Worm (Caenorhabditis elegans) whole organism, L1 larva: ENCODE measurements around the gene F20B6.5.
A peak's percentile ranks its signal among the peaks of the same experiment; 100 is the strongest.

Experiments used
- C34B4.2 ChIP-seq: sonication (generic microtip); optimal IDR thresholded peaks from 2 replicates; lab custom pipeline; 2017; ENCODE audit warnings: mild to moderate bottlenecking, missing genetic modification characterization, missing compliant biosample characterization
- alr-1 ChIP-seq: fragments of 200-800 bp; sonication (Bioruptor generic); optimal IDR thresholded peaks from 2 replicates; lab custom pipeline; 2018; ENCODE audit warnings: borderline replicate concordance, mild to moderate bottlenecking, missing genetic modification characterization, missing compliant biosample characterization
- blmp-1 ChIP-seq: fragments of 150-350 bp; optimal IDR thresholded peaks from 2 replicates; lab custom pipeline; 2014; ENCODE audit warnings: missing biosample characterization, missing genetic modification characterization
- ceh-63 ChIP-seq: fragments of 200-800 bp; sonication (Bioruptor generic); optimal IDR thresholded peaks from 2 replicates; lab custom pipeline; 2018; ENCODE audit warnings: mild to moderate bottlenecking, missing genetic modification characterization, missing compliant biosample characterization
- ceh-8 ChIP-seq: fragments of 200-800 bp; sonication (Bioruptor generic); optimal IDR thresholded peaks from 2 replicates; lab custom pipeline; 2018; ENCODE audit warnings: mild to moderate bottlenecking, missing genetic modification characterization, moderate library complexity, missing compliant biosample characterization
- ceh-82 ChIP-seq, 3 experiments: fragments of 150-350 bp in 1 of 3; sonication (generic microtip) in 2 of 3; optimal IDR thresholded peaks; 2 replicates each; lab custom pipeline; 2014 to 2017; ENCODE audit warnings: missing biosample characterization in 3 of 3, missing genetic modification characterization in 3 of 3
- dpl-1 ChIP-seq, 3 experiments: fragments of 150-350 bp in 2 of 3; sonication (generic microtip) in 1 of 3; optimal IDR thresholded peaks; 2 replicates each; lab custom pipeline; 2014 to 2017; ENCODE audit warnings: missing biosample characterization in 3 of 3, missing genetic modification characterization in 3 of 3, missing genetic modification reagents in 3 of 3
- efl-1 ChIP-seq, 4 experiments: fragments of 150-350 bp; optimal IDR thresholded peaks in 3 of 4; peaks in 1 of 4; 1 replicate in 1 of 4; 2 replicates in 3 of 4; lab custom pipeline; 2014; ENCODE audit warnings: missing biosample characterization in 2 of 4, missing genetic modification characterization in 2 of 4, missing genetic modification reagents in 2 of 4
- egl-13 ChIP-seq: sonication (generic microtip); optimal IDR thresholded peaks from 2 replicates; lab custom pipeline; 2016; ENCODE audit warnings: missing genotype, missing genetic modification reagents, missing genetic modification characterization, missing compliant biosample characterization
- egl-27 ChIP-seq, 2 experiments: fragments of 150-350 bp in 1 of 2; sonication (generic microtip); optimal IDR thresholded peaks; 3 replicates each; lab custom pipeline; 2017 to 2018; ENCODE audit warnings: missing biosample characterization in 2 of 2, missing genetic modification characterization in 2 of 2, missing genetic modification reagents in 2 of 2
- elt-3 ChIP-seq, 6 experiments: fragments of 150-350 bp in 1 of 6; sonication (generic microtip); optimal IDR thresholded peaks; 2 replicates each; lab custom pipeline; 2017 to 2018; ENCODE audit warnings: missing biosample characterization in 6 of 6, missing genetic modification characterization in 6 of 6, inconsistent platforms in 1 of 6
- ets-5 ChIP-seq: fragments of 200-800 bp; sonication (Bioruptor generic); IDR thresholded peaks from 2 replicates; pipeline ENCODE4 v1.3.6; 2022; ENCODE audit warnings: missing genetic modification characterization, missing compliant biosample characterization
- grh-1 ChIP-seq: fragments of 200-800 bp; sonication (Bioruptor generic); IDR thresholded peaks from 2 replicates; pipeline ENCODE4 v1.3.6; 2022; ENCODE audit warnings: missing genetic modification reagents, missing genetic modification characterization, missing compliant biosample characterization
- hlh-17 ChIP-seq: fragments of 200-800 bp; sonication (Bioruptor generic); optimal IDR thresholded peaks from 2 replicates; lab custom pipeline; 2018; ENCODE audit warnings: missing genetic modification characterization, mild to moderate bottlenecking, missing compliant biosample characterization, moderate library complexity, borderline replicate concordance
- lin-13 ChIP-seq: fragments of 150-350 bp; optimal IDR thresholded peaks from 2 replicates; lab custom pipeline; 2014; ENCODE audit warnings: missing biosample characterization, missing genetic modification reagents, missing genetic modification characterization
- lin-14 ChIP-seq: fragments of 200-800 bp; sonication (Bioruptor generic); optimal IDR thresholded peaks from 2 replicates; lab custom pipeline; 2018; ENCODE audit warnings: mild to moderate bottlenecking, missing genetic modification characterization, moderate library complexity, missing compliant biosample characterization
- lin-35 ChIP-seq, 2 experiments: fragments of 150-350 bp; optimal IDR thresholded peaks; 2 replicates each; lab custom pipeline; 2014; ENCODE audit warnings: missing biosample characterization in 2 of 2, missing genetic modification characterization in 2 of 2, missing genetic modification reagents in 2 of 2
- lsy-2 ChIP-seq, 2 experiments: fragments of 150-350 bp; optimal IDR thresholded peaks; 2 replicates each; lab custom pipeline; 2014; ENCODE audit warnings: missing biosample characterization in 2 of 2, missing genetic modification characterization in 2 of 2
- nhr-12 ChIP-seq: sonication (generic microtip); optimal IDR thresholded peaks from 2 replicates; lab custom pipeline; 2017; ENCODE audit warnings: missing biosample characterization, missing genetic modification characterization
- nhr-20 ChIP-seq: sonication (generic microtip); optimal IDR thresholded peaks from 2 replicates; lab custom pipeline; 2016; ENCODE audit warnings: mild to moderate bottlenecking, missing genetic modification characterization, missing compliant biosample characterization
- nhr-28 ChIP-seq: fragments of 150-350 bp; optimal IDR thresholded peaks from 2 replicates; lab custom pipeline; 2014; ENCODE audit warnings: missing biosample characterization, missing genetic modification characterization
- nhr-47 ChIP-seq: sonication (generic microtip); optimal IDR thresholded peaks from 2 replicates; lab custom pipeline; 2016; ENCODE audit warnings: mild to moderate bottlenecking, missing genetic modification characterization, moderate library complexity, missing compliant biosample characterization
- pag-3 ChIP-seq: sonication (generic microtip); optimal IDR thresholded peaks from 2 replicates; lab custom pipeline; 2017; ENCODE audit warnings: missing genetic modification characterization, mild to moderate bottlenecking, missing compliant biosample characterization, antibody characterized with exemption, borderline replicate concordance; ENCODE audit not compliant: insufficient read depth
- pax-3 ChIP-seq: fragments of 200-800 bp; sonication (Bioruptor generic); optimal IDR thresholded peaks from 2 replicates; lab custom pipeline; 2018; ENCODE audit warnings: mild to moderate bottlenecking, missing genetic modification characterization, moderate library complexity, missing compliant biosample characterization
- pqm-1 ChIP-seq: sonication (generic microtip); optimal IDR thresholded peaks from 3 replicates; lab custom pipeline; 2017; ENCODE audit warnings: missing biosample characterization, missing genetic modification characterization
- snpc-4 ChIP-seq: fragments of 150-350 bp; optimal IDR thresholded peaks from 2 replicates; lab custom pipeline; 2014; ENCODE audit warnings: missing biosample characterization, missing genetic modification characterization
- tbx-2 ChIP-seq: sonication (generic microtip); optimal IDR thresholded peaks from 2 replicates; lab custom pipeline; 2016; ENCODE audit warnings: missing genetic modification characterization, missing compliant biosample characterization
- tlp-1 ChIP-seq: fragments of 150-350 bp; optimal IDR thresholded peaks from 2 replicates; lab custom pipeline; 2014; ENCODE audit warnings: missing biosample characterization, missing genetic modification characterization
- unc-30 ChIP-seq: sonication (generic microtip); optimal IDR thresholded peaks from 2 replicates; lab custom pipeline; 2017; ENCODE audit warnings: missing biosample characterization, missing genetic modification characterization
- zip-4 ChIP-seq: fragments of 200-800 bp; sonication (Bioruptor generic); optimal IDR thresholded peaks from 2 replicates; lab custom pipeline; 2018; ENCODE audit warnings: mild to moderate bottlenecking, missing genetic modification characterization, moderate library complexity, missing compliant biosample characterization

The F20B6.5 gene

ce11 chrX:4190537-4191144 lies 9.1 kb downstream of the F20B6.5 start, which contains the start of gene vha-12 (continued):
- TF ChIP-seq nhr-12 (no peak), nhr-20 (tag; lab: Kevin White, UChicago) (peak; percentile 96), C34B4.2 (tag; lab: Kevin White, UChicago) (no peak), zip-4 (GFP tag; lab: Kevin White, UChicago) (peak; percentile 48), snpc-4 (tag; lab: Kevin White, UChicago) (peak; percentile 68), lin-13 (GFP tag; lab: Kevin White, UChicago) (peak; percentile 78), pqm-1 (tag; lab: Kevin White, UChicago) (no peak), alr-1 (tag; lab: Kevin White, UChicago) (no peak), egl-27 (tag; optimal IDR thresholded peaks at IDR 0.05; lab: Kevin White, UChicago) (peak; percentile 74 to 87), pax-3 (tag; lab: Kevin White, UChicago) (peak; percentile 73), egl-13 (peak; percentile 75), elt-3 (tag; optimal IDR thresholded peaks at IDR 0.05; lab: Kevin White, UChicago) (peak in 4 of 6 experiments; percentile 19 to 86 (median 79)), unc-30 (tag; lab: Kevin White, UChicago) (no peak)

- TF ChIP-seq ceh-8 (GFP tag; lab: Kevin White, UChicago) (no peak), dpl-1 (GFP tag; optimal IDR thresholded peaks at IDR 0.05; lab: Kevin White, UChicago) (no peak), lsy-2 (tag; optimal IDR thresholded peaks at IDR 0.05; lab: Kevin White, UChicago) (no peak), ceh-82 (tag; optimal IDR thresholded peaks at IDR 0.05; lab: Kevin White, UChicago) (no peak), blmp-1 (tag; lab: Kevin White, UChicago) (no peak), lin-35 (GFP tag; optimal IDR thresholded peaks at IDR 0.05; lab: Kevin White, UChicago) (no peak), nhr-20 (tag; lab: Kevin White, UChicago) (no peak), nhr-12 (no peak)
Measured at ce11 chrX:4186656-4187055, 13.1 kb downstream of the F20B6.5 start, which contains the start of gene mrp-6. TSS of gene mrp-6 (minus strand) at chrX:4186756.

- TF ChIP-seq snpc-4 (tag; lab: Kevin White, UChicago) (no peak), pag-3 (tag; lab: Kevin White, UChicago) (no peak), pax-3 (tag; lab: Kevin White, UChicago) (no peak), unc-30 (tag; lab: Kevin White, UChicago) (no peak)
Measured at ce11 chrX:4177394-4177793, 22.3 kb downstream of the F20B6.5 start, which contains the start of gene ZK470.6. TSS of gene ZK470.6 (minus strand) at chrX:4177494.

- TF ChIP-seq hlh-17 (GFP tag; lab: Kevin White, UChicago) (no peak), tbx-2 (tag; lab: Kevin White, UChicago) (no peak), nhr-28 (tag; lab: Kevin White, UChicago) (no peak), ets-5 (GFP tag; lab: Robert Waterston, UW) (no peak), tlp-1 (tag; lab: Kevin White, UChicago) (no peak)
Measured at ce11 chrX:4167150-4167549, 32.6 kb downstream of the F20B6.5 start, which contains the start of gene ZK470.14. TSS of gene ZK470.14 (plus strand) at chrX:4167450.

ce11 chrX:4163391-4163790 lies 36.3 kb downstream of the F20B6.5 start, which contains the start of gene ZK470.1:
TSS of gene ZK470.1 (plus strand) at chrX:4163691.
- TF ChIP-seq snpc-4 (tag; lab: Kevin White, UChicago) (no peak), nhr-47 (no peak), grh-1 (no peak), efl-1 (optimal IDR thresholded peaks at IDR 0.05; lab: Kevin White, UChicago) (no peak), efl-1 (GFP tag; optimal IDR thresholded peaks at IDR 0.05 in 1 of 2; lab: Kevin White, UChicago) (no peak), ceh-63 (GFP tag; lab: Kevin White, UChicago) (no peak), lin-14 (GFP tag; lab: Kevin White, UChicago) (peak; percentile 9)
